Worm (Caenorhabditis elegans): ENCODE measurements around the gene K02C4.5.

DNA sequence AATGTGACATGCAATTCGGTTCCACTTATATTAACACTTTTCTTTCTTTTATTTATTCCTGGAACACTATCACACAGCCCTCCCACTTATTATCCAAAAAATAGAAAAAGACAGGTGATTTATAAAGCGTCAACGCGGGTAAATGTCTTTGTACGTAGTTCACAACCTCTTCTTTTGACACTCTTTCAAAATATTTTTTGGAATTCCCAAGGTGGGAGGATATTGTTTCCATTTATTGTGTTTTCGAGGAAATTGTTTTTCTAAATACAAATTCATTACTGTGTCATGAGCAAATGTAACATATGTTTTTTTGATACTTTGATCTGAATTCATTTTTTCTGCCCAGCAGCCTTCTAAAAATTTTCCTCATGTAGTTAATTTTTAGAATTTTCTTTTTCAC, 20.3 kb upstream of the K02C4.5 start:
- no peak for TF ChIP-seq pqm-1 (tag; optimal IDR thresholded peaks at IDR 0.05)
- no peak for TF ChIP-seq lin-35 (GFP tag; optimal IDR thresholded peaks at IDR 0.05)
- TF ChIP-seq nhr-11 (tag; optimal IDR thresholded peaks at IDR 0.05) = no peak
- no peak for TF ChIP-seq irx-1 (tag; optimal IDR thresholded peaks at IDR 0.05)
- no peak for TF ChIP-seq blmp-1 (tag; optimal IDR thresholded peaks at IDR 0.05)
- TF ChIP-seq tlp-1 (tag; optimal IDR thresholded peaks at IDR 0.05) = no peak
